Fruit fly (Drosophila melanogaster): Measurements from ENCODE around the gene CG33502.

DNA sequence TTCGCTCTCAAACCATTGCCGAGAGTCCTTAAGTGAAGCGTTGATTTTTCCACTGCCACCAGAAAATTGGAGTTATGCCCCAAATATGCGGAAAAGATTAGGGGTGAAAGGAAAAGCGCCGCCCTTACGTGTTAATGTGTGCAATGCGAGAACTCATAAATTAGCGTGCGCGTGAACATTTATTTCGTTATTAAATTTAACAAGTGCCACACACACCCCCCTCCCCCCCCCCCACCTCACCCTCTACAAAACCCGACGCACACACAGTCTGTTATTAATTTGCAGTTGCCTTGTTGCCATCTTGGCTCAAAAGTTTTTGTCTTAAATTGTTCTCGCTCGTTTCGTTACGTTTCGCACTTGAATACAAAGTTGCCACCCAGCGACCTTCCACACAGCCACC is 23.3 kb downstream of the CG33502 start:
- TF ChIP-seq CG7101 (tag; optimal IDR thresholded peaks at IDR 0.05) (no peak), CG12768 (GFP tag; optimal IDR thresholded peaks at IDR 0.05) (no peak), CG5204 (GFP tag; optimal IDR thresholded peaks at IDR 0.05) (no peak), Mnt (GFP tag; optimal IDR thresholded peaks at IDR 0.05) (no peak), toe (GFP tag; optimal IDR thresholded peaks at IDR 0.05) (no peak), Clk (GFP tag; optimal IDR thresholded peaks at IDR 0.05) (no peak), bab1 (GFP tag; optimal IDR thresholded peaks at IDR 0.05) (no peak), CG1620 (GFP tag; optimal IDR thresholded peaks at IDR 0.05) (no peak), tj (GFP tag; optimal IDR thresholded peaks at IDR 0.05) (no peak), cic (GFP tag; optimal IDR thresholded peaks at IDR 0.05) (no peak), ovo (GFP tag; optimal IDR thresholded peaks at IDR 0.05) (no peak), CG11617 (GFP tag; optimal IDR thresholded peaks at IDR 0.05) (no peak), CG33017 (tag; optimal IDR thresholded peaks at IDR 0.05) (no peak)

Measured in whole organism, adult.